Fruit fly (Drosophila melanogaster) whole organism, wandering third instar larva: ENCODE data around the gene Sfp24Bd.

Experiments used
- CG32264 ChIP-seq: fragments of 200-800 bp; sonication (Bioruptor generic); optimal IDR thresholded peaks from 2 replicates; lab custom pipeline; 2016; ENCODE audit warnings: missing biosample characterization, missing genetic modification characterization
- CrebA ChIP-seq: fragments of 200-800 bp; sonication (Bioruptor generic); optimal IDR thresholded peaks from 2 replicates; lab custom pipeline; 2016; ENCODE audit warnings: missing biosample characterization, mild to moderate bottlenecking, missing genetic modification characterization, borderline replicate concordance
- HLH106 ChIP-seq: fragments of 200-800 bp; optimal IDR thresholded peaks from 3 replicates; lab custom pipeline; 2019; ENCODE audit warnings: missing biosample characterization, mild to moderate bottlenecking, missing genetic modification characterization, moderate library complexity
- Hnf4 ChIP-seq: fragments of 200-800 bp; sonication (Bioruptor generic); optimal IDR thresholded peaks from 2 replicates; lab custom pipeline; 2016; ENCODE audit warnings: missing biosample characterization, mild to moderate bottlenecking, missing genetic modification characterization
- Hr78 ChIP-seq: fragments of >200 bp; optimal IDR thresholded peaks from 2 replicates; lab custom pipeline; 2017; ENCODE audit warnings: missing biosample characterization, missing genetic modification characterization
- Hr83 ChIP-seq: fragments of 200-300 bp; sonication (Bioruptor generic); optimal IDR thresholded peaks from 2 replicates; lab custom pipeline; 2016; ENCODE audit warnings: missing biosample characterization, mild to moderate bottlenecking, missing genetic modification characterization, moderate library complexity; ENCODE audit not compliant: poor library complexity, severe bottlenecking
- Jra ChIP-seq: sonication (Bioruptor generic); optimal IDR thresholded peaks from 2 replicates; lab custom pipeline; 2016; ENCODE audit warnings: missing biosample characterization, missing genetic modification characterization
- N ChIP-seq: fragments of >200 bp; optimal IDR thresholded peaks from 2 replicates; lab custom pipeline; 2018; ENCODE audit warnings: missing biosample characterization, missing external identifiers, missing genetic modification characterization
- OdsH ChIP-seq: fragments of 200-800 bp; sonication (Bioruptor generic); optimal IDR thresholded peaks from 2 replicates; lab custom pipeline; 2016; ENCODE audit warnings: missing biosample characterization, mild to moderate bottlenecking, missing genetic modification characterization
- Rel ChIP-seq, 2 experiments: fragments of 200-800 bp; sonication (Bioruptor generic) in 1 of 2; optimal IDR thresholded peaks; 2 replicates in 1 of 2; 3 replicates in 1 of 2; lab custom pipeline; 2016 to 2019; ENCODE audit warnings: mild to moderate bottlenecking in 2 of 2, missing biosample characterization in 2 of 2, missing genetic modification characterization in 2 of 2, moderate library complexity in 1 of 2
- Sp1 ChIP-seq: fragments of 200-800 bp; sonication (Bioruptor generic); optimal IDR thresholded peaks from 3 replicates; lab custom pipeline; 2019; ENCODE audit warnings: missing biosample characterization, mild to moderate bottlenecking, missing genetic modification characterization, moderate library complexity
- brk ChIP-seq: fragments of 200-800 bp; sonication (Bioruptor generic); optimal IDR thresholded peaks from 2 replicates; lab custom pipeline; 2016; ENCODE audit warnings: missing biosample characterization, mild to moderate bottlenecking, missing genetic modification characterization
- dl ChIP-seq, 2 experiments: fragments of 175-275, 200-275 bp in 1 of 2; fragments of 200-275 bp in 1 of 2; sonication (Bioruptor generic); optimal IDR thresholded peaks; lab custom pipeline; 2018; ENCODE audit warnings: mild to moderate bottlenecking in 2 of 2, missing biosample characterization in 2 of 2, missing genetic modification characterization in 2 of 2, moderate library complexity in 2 of 2; ENCODE audit not compliant: partially characterized antibody in 2 of 2, insufficient read depth in 1 of 2
- dmrt93B ChIP-seq: fragments of 200-800 bp; sonication (Bioruptor generic); optimal IDR thresholded peaks from 2 replicates; lab custom pipeline; 2018; ENCODE audit warnings: missing biosample characterization, mild to moderate bottlenecking, missing genetic modification characterization
- dsf ChIP-seq: sonication (Bioruptor generic); optimal IDR thresholded peaks from 2 replicates; lab custom pipeline; 2016; ENCODE audit warnings: missing biosample characterization, missing genetic modification characterization, borderline replicate concordance
- foxo ChIP-seq, 2 experiments: fragments of 200-800 bp; sonication (Bioruptor generic); optimal IDR thresholded peaks; 2 replicates in 1 of 2; 3 replicates in 1 of 2; lab custom pipeline; 2016 to 2017; ENCODE audit warnings: missing biosample characterization in 2 of 2, missing genetic modification characterization in 2 of 2
- fru ChIP-seq: fragments of 200-800 bp; sonication (Bioruptor generic); optimal IDR thresholded peaks from 3 replicates; lab custom pipeline; 2016; ENCODE audit warnings: missing biosample characterization, mild to moderate bottlenecking, missing genetic modification characterization
- h ChIP-seq: fragments of 200-800 bp; sonication (Bioruptor generic); optimal IDR thresholded peaks from 3 replicates; lab custom pipeline; 2016; ENCODE audit warnings: missing biosample characterization, mild to moderate bottlenecking, missing genetic modification characterization
- jim ChIP-seq: fragments of 175-275, 200-325 bp; sonication (Bioruptor generic); optimal IDR thresholded peaks from 2 replicates; lab custom pipeline; 2016; ENCODE audit warnings: missing biosample characterization, mild to moderate bottlenecking, missing genetic modification characterization
- lola ChIP-seq: fragments of >200 bp; optimal IDR thresholded peaks from 2 replicates; lab custom pipeline; 2017; ENCODE audit warnings: missing biosample characterization, missing genetic modification characterization
- pan ChIP-seq: fragments of >200 bp; optimal IDR thresholded peaks from 2 replicates; lab custom pipeline; 2017
- psq ChIP-seq: fragments of 200-800 bp; sonication (Bioruptor generic); optimal IDR thresholded peaks from 3 replicates; lab custom pipeline; 2017; ENCODE audit warnings: missing biosample characterization, mild to moderate bottlenecking, missing genetic modification characterization, moderate library complexity
- rgr ChIP-seq: fragments of 200-800 bp; sonication (Bioruptor generic); optimal IDR thresholded peaks from 3 replicates; lab custom pipeline; 2016; ENCODE audit warnings: missing biosample characterization, mild to moderate bottlenecking, missing genetic modification characterization
- sage ChIP-seq: fragments of 200-800 bp; sonication (Bioruptor generic); optimal IDR thresholded peaks from 2 replicates; lab custom pipeline; 2016; ENCODE audit warnings: missing biosample characterization, mild to moderate bottlenecking, missing genetic modification characterization
- tai ChIP-seq: sonication (Bioruptor generic); optimal IDR thresholded peaks from 2 replicates; lab custom pipeline; 2016; ENCODE audit warnings: missing biosample characterization, missing genetic modification characterization
- usp ChIP-seq: fragments of >200 bp; optimal IDR thresholded peaks from 2 replicates; lab custom pipeline; 2017; ENCODE audit warnings: missing biosample characterization, missing genetic modification characterization
- woc ChIP-seq: sonication (Bioruptor generic); optimal IDR thresholded peaks from 2 replicates; lab custom pipeline; 2016; ENCODE audit warnings: missing biosample characterization, mild to moderate bottlenecking, missing genetic modification characterization

Gene Sfp24Bd

dm6 chr2L:3692466-3692865, 23.5 kb upstream of the Sfp24Bd start, which contains the start of gene CG16704:
TSS of gene CG16704 (minus strand) at chr2L:3692587.
- TF ChIP-seq woc (GFP tag; lab: Kevin White, UChicago) (no peak), OdsH (GFP tag; lab: Kevin White, UChicago) (no peak), sage (GFP tag; lab: Kevin White, UChicago) (no peak), usp (no peak), Rel (GFP tag; optimal IDR thresholded peaks at IDR 0.05; lab: Kevin White, UChicago) (no peak), Rel (tag; optimal IDR thresholded peaks at IDR 0.05; lab: Kevin White, UChicago) (peak; percentile 23)
- TF ChIP-seq, all 38 proteins: peak for 1

- TF ChIP-seq Sp1 (GFP tag; lab: Kevin White, UChicago) (no peak), sage (GFP tag; lab: Kevin White, UChicago) (no peak), pan (no peak), rgr (no peak), N (GFP tag; lab: Kevin White, UChicago) (no peak), Jra (GFP tag; lab: Kevin White, UChicago) (no peak), Rel (GFP tag; optimal IDR thresholded peaks at IDR 0.05; lab: Kevin White, UChicago) (no peak), Rel (tag; optimal IDR thresholded peaks at IDR 0.05; lab: Kevin White, UChicago) (no peak), tai (GFP tag; lab: Kevin White, UChicago) (no peak), CG32264 (GFP tag; lab: Kevin White, UChicago) (no peak), woc (GFP tag; lab: Kevin White, UChicago) (no peak), foxo (GFP tag; optimal IDR thresholded peaks at IDR 0.05; lab: Kevin White, UChicago) (no peak), dsf (GFP tag; lab: Kevin White, UChicago) (no peak), psq (GFP tag; lab: Kevin White, UChicago) (no peak)
These were observed 16.4 kb upstream of the Sfp24Bd start for dm6 chr2L:3685139-3685851.

- TF ChIP-seq dmrt93B (GFP tag; lab: Kevin White, UChicago) (no peak), lola (GFP tag; lab: Kevin White, UChicago) (no peak), Hr78 (GFP tag; lab: Kevin White, UChicago) (no peak), HLH106 (tag; lab: Kevin White, UChicago) (no peak), Jra (GFP tag; lab: Kevin White, UChicago) (no peak), Hr83 (GFP tag; lab: Kevin White, UChicago) (no peak), Rel (GFP tag; optimal IDR thresholded peaks at IDR 0.05; lab: Kevin White, UChicago) (no peak), Rel (tag; optimal IDR thresholded peaks at IDR 0.05; lab: Kevin White, UChicago) (no peak), OdsH (GFP tag; lab: Kevin White, UChicago) (no peak), foxo (GFP tag; optimal IDR thresholded peaks at IDR 0.05; lab: Kevin White, UChicago) (no peak), psq (GFP tag; lab: Kevin White, UChicago) (no peak), CG32264 (GFP tag; lab: Kevin White, UChicago) (no peak), CrebA (GFP tag; lab: Kevin White, UChicago) (no peak), h (GFP tag; lab: Kevin White, UChicago) (no peak), brk (GFP tag; lab: Kevin White, UChicago) (no peak), rgr (no peak)
- TF ChIP-seq, all 38 proteins: peak for 0
These were observed 13.6 kb upstream of the Sfp24Bd start for dm6 chr2L:3682489-3682888.

- TF ChIP-seq fru (GFP tag; lab: Kevin White, UChicago) (no peak), dl (GFP tag; optimal IDR thresholded peaks at IDR 0.05; lab: Kevin White, UChicago; ENCODE audit: insufficient read depth in 1 of 2, partially characterized antibody in 2 of 2) (no peak), usp (no peak), CrebA (GFP tag; lab: Kevin White, UChicago) (no peak), Hr78 (GFP tag; lab: Kevin White, UChicago) (no peak), brk (GFP tag; lab: Kevin White, UChicago) (no peak), Hnf4 (GFP tag; lab: Kevin White, UChicago) (no peak), CG32264 (GFP tag; lab: Kevin White, UChicago) (no peak), Rel (GFP tag; optimal IDR thresholded peaks at IDR 0.05; lab: Kevin White, UChicago) (no peak), Rel (tag; optimal IDR thresholded peaks at IDR 0.05; lab: Kevin White, UChicago) (no peak), lola (GFP tag; lab: Kevin White, UChicago) (no peak), foxo (GFP tag; optimal IDR thresholded peaks at IDR 0.05; lab: Kevin White, UChicago) (no peak), rgr (no peak), OdsH (GFP tag; lab: Kevin White, UChicago) (no peak), HLH106 (tag; lab: Kevin White, UChicago) (no peak), tai (GFP tag; lab: Kevin White, UChicago) (no peak), dmrt93B (GFP tag; lab: Kevin White, UChicago) (no peak), pan (no peak), Hr83 (GFP tag; lab: Kevin White, UChicago) (no peak), jim (GFP tag; lab: Kevin White, UChicago) (no peak), N (GFP tag; lab: Kevin White, UChicago) (no peak)
These were observed 12.4 kb upstream of the Sfp24Bd start for dm6 chr2L:3681338-3681737.
